Fruit fly (Drosophila melanogaster): ENCODE measurements around the gene Vml.

The Vml gene

dm6 chrX:2269822-2270556 lies 5.6 kb upstream of the Vml start:
- TF ChIP-seq CG10348 (GFP tag; IDR thresholded peaks at IDR 0.05) (no peak), CG17806 (tag; optimal IDR thresholded peaks at IDR 0.05) (peak; percentile 24), Pif1A (GFP tag; optimal IDR thresholded peaks at IDR 0.05) (peak; percentile 34), D1 (tag; optimal IDR thresholded peaks at IDR 0.05) (no peak), CG13204 (GFP tag; optimal IDR thresholded peaks at IDR 0.05) (no peak), gl (tag; optimal IDR thresholded peaks at IDR 0.05) (no peak), CG9948 (tag; optimal IDR thresholded peaks at IDR 0.05) (peak; percentile 14), CG12605 (GFP tag; IDR thresholded peaks at IDR 0.05) (no peak), CG4496 (GFP tag; IDR thresholded peaks at IDR 0.05) (peak; percentile 49; the same call in 2 of the 3 replicates), CG32121 (GFP tag; IDR thresholded peaks at IDR 0.05) (peak; percentile 64), CG8159 (tag; optimal IDR thresholded peaks at IDR 0.05) (peak; percentile 53), CG14655 (GFP tag; optimal IDR thresholded peaks at IDR 0.05) (no peak), Snoo (tag; optimal IDR thresholded peaks at IDR 0.05) (peak; percentile 22), CG34367 (tag; optimal IDR thresholded peaks at IDR 0.05) (no peak), CG8301 (tag; optimal IDR thresholded peaks at IDR 0.05) (peak; percentile 28), Pif1B (GFP tag; optimal IDR thresholded peaks at IDR 0.05) (no peak), fd96Ca (GFP tag; IDR thresholded peaks at IDR 0.05) (peak; percentile 64; the same call in 2 of the 3 replicates), Ets98B (GFP tag; IDR thresholded peaks at IDR 0.05) (peak; percentile 50), EcR (GFP tag; optimal IDR thresholded peaks at IDR 0.05) (no peak), rn (GFP tag; IDR thresholded peaks at IDR 0.05) (peak; percentile 29; the same call in 1 of the 2 replicates), CG15710 (tag; optimal IDR thresholded peaks at IDR 0.05) (peak; percentile 47)

DNA sequence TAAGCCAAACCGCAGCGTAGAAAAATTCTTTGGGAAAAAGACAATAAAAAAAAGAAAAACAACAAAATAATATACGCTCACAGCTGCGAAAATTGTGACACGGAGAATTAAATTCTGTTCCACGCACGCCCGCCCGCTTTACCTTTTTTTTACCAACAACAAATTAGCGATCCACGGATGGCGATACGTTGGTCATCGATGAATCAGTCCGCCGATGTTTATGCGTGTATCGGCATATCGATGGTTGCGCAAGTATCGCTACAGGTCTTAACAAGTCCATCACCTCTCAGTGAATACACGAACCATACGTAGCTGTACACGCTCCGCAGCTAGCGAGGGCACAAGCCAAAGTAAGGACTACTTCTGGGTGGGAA lies 5.1 kb upstream of the Vml start, which contains the start of gene CG2924:
CG2924 (minus strand) TSS at position 205 of the 374 bp plus-strand sequence.
- TF ChIP-seq Pif1B (GFP tag; optimal IDR thresholded peaks at IDR 0.05) (no peak), CG8301 (tag; optimal IDR thresholded peaks at IDR 0.05) (no peak), CG14655 (GFP tag; optimal IDR thresholded peaks at IDR 0.05) (no peak), fd96Ca (GFP tag; IDR thresholded peaks at IDR 0.05) (no peak), CG4496 (GFP tag; IDR thresholded peaks at IDR 0.05) (peak; percentile 26; the same call in 2 of the 3 replicates), rn (GFP tag; IDR thresholded peaks at IDR 0.05) (peak; percentile 37; the same call in 1 of the 2 replicates), CG13204 (GFP tag; optimal IDR thresholded peaks at IDR 0.05) (no peak), D1 (tag; optimal IDR thresholded peaks at IDR 0.05) (no peak), CG32121 (GFP tag; IDR thresholded peaks at IDR 0.05) (no peak), CG12605 (GFP tag; IDR thresholded peaks at IDR 0.05) (no peak), Snoo (tag; optimal IDR thresholded peaks at IDR 0.05) (no peak), Ets98B (GFP tag; IDR thresholded peaks at IDR 0.05) (peak; percentile 33), CG34367 (tag; optimal IDR thresholded peaks at IDR 0.05) (no peak), CG17806 (tag; optimal IDR thresholded peaks at IDR 0.05) (no peak), CG8159 (tag; optimal IDR thresholded peaks at IDR 0.05) (no peak), EcR (GFP tag; optimal IDR thresholded peaks at IDR 0.05) (no peak)

DNA sequence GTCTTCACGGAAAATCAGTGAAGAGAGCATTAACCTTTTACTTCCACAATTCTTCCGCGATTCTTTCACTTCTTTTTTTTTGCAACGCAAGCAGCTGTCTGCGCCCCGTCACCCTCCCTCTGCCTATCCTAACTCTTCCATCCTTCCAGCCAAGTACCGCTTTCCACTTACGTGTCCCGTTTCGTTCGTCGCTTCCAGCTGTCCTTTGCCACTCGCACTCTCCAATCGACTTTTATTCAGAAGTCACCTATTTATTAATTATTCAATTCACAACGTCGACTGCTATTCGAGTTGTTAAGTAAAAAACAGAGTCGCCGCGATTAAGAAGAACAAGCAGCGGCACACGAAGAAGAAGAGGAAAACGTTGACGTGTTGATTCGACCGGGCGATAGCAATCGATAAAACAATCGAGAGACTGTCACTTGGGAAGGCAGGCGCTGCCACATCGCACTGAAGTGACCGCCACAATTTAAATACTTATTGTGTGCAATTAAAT lies 870 bp upstream of the Vml start, which contains the start of gene Grp170:
Grp170 (minus strand) TSS at position 365 of the 496 bp plus-strand sequence.
- TF ChIP-seq fd96Ca (GFP tag; IDR thresholded peaks at IDR 0.05) (no peak; the same call in 2 of the 3 replicates), Pif1B (GFP tag; optimal IDR thresholded peaks at IDR 0.05) (peak; percentile 28), CG8159 (tag; optimal IDR thresholded peaks at IDR 0.05) (no peak), CG14655 (GFP tag; optimal IDR thresholded peaks at IDR 0.05) (no peak), D1 (tag; optimal IDR thresholded peaks at IDR 0.05) (no peak), Snoo (tag; optimal IDR thresholded peaks at IDR 0.05) (no peak), CG12605 (GFP tag; IDR thresholded peaks at IDR 0.05) (no peak), CG10348 (GFP tag; IDR thresholded peaks at IDR 0.05) (no peak), Pif1A (GFP tag; optimal IDR thresholded peaks at IDR 0.05) (no peak), EcR (GFP tag; optimal IDR thresholded peaks at IDR 0.05) (peak; percentile 93), CG13204 (GFP tag; optimal IDR thresholded peaks at IDR 0.05) (peak; percentile 5), Ets98B (GFP tag; IDR thresholded peaks at IDR 0.05) (no peak; the same call in 1 of the 2 replicates), CG34367 (tag; optimal IDR thresholded peaks at IDR 0.05) (no peak), CG9948 (tag; optimal IDR thresholded peaks at IDR 0.05) (no peak), gl (tag; optimal IDR thresholded peaks at IDR 0.05) (no peak), CG17806 (tag; optimal IDR thresholded peaks at IDR 0.05) (no peak), CG4496 (GFP tag; IDR thresholded peaks at IDR 0.05) (no peak), CG32121 (GFP tag; IDR thresholded peaks at IDR 0.05) (no peak)

DNA sequence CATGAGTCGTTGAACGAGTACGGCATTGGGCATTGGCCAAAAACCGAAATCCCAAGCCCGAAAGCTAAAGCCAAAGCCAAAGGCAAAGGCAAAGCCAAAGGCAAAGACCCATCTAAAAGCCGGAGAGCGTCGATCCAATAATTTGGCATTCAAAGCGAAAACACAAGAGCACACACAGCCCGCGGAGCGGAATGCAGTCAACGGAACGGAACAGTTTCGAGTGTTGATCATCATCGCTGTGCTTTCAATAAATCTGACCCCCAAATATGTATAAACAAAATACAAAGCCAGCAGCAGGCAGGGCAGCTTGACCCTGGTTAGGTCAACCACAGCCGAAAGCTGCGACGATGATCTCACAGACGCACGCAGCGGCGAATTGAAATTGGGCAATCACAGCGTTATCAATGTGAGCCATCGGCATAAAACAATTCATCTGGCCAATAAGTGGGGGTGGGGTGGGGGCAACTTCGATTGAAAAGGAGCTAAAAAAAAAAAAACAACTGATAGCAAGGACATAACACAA lies 3.2 kb downstream of the Vml start:
- TF ChIP-seq Pif1B (GFP tag; optimal IDR thresholded peaks at IDR 0.05) (no peak), CG4496 (GFP tag; IDR thresholded peaks at IDR 0.05) (no peak), CG8159 (tag; optimal IDR thresholded peaks at IDR 0.05) (no peak)

DNA sequence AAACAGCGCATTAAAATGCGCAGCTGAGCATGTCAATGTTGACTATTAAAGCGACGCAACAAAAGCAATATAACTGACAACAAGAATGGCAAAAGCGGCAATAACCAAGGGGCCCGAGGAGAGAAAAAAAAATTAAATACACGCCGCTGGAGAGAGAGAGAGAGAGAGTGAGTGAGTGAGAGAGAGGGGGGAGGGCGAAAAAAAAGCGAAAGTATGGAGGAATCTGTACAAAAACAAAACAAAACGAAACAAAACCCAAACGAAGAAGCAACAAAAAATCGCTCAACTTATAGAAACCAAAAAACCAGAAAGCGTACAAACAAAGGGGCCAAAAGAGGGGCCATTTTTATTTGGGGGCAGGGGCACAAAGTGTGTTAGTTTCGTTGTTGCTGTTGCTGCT lies 7.8 kb downstream of the Vml start:
- TF ChIP-seq CG12605 (GFP tag; IDR thresholded peaks at IDR 0.05) (peak; percentile 41; the same call in 1 of the 2 replicates), D1 (tag; optimal IDR thresholded peaks at IDR 0.05) (no peak), CG15710 (tag; optimal IDR thresholded peaks at IDR 0.05) (peak; percentile 2)

DNA sequence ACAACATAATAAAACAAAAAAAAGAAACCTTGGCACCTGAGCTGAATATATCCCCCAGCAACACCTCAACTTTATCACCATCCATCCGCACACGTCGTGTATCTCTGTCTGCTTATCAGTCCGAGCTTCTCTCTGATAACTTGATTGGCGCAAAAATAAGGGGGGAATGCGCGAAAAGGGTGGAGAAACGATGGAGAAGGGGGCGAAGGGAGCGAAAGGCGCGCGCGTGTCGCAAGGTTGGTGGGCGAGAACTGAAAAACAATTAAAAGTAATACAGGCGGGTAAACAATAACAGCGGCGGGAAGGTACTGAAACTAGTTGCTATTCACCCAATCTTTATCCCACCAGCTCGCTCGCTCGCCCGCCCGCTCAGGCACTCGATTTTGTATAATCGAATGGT lies 10.6 kb downstream of the Vml start:
- TF ChIP-seq CG10348 (GFP tag; IDR thresholded peaks at IDR 0.05) (no peak), fd96Ca (GFP tag; IDR thresholded peaks at IDR 0.05) (0 out of 3 replicates have a peak, but pooled peaks have one; percentile 11), CG13204 (GFP tag; optimal IDR thresholded peaks at IDR 0.05) (no peak), CG34367 (tag; optimal IDR thresholded peaks at IDR 0.05) (no peak)

Measured in whole organism, pupa.